Fruit fly (Drosophila melanogaster) whole organism, embryonic: ENCODE data around the gene CG13457.
A peak's percentile ranks its signal among the peaks of the same experiment; 100 is the strongest.

Experiments used
- Bdp1 ChIP-seq: fragments of 200-800 bp; sonication (Bioruptor generic); optimal IDR thresholded peaks from 3 replicates; lab custom pipeline; 2016; ENCODE audit warnings: missing biosample characterization, missing genetic modification characterization
- CG10274 ChIP-seq: fragments of 200-800 bp; sonication (Bioruptor generic); optimal IDR thresholded peaks from 3 replicates; lab custom pipeline; 2017; ENCODE audit warnings: missing biosample characterization, mild to moderate bottlenecking, missing genetic modification characterization
- CG10431 ChIP-seq: fragments of 200-800 bp; sonication (Bioruptor generic); optimal IDR thresholded peaks from 3 replicates; lab custom pipeline; 2018; ENCODE audit warnings: missing biosample characterization, mild to moderate bottlenecking, missing genetic modification characterization
- CG10654 ChIP-seq: fragments of 200-800 bp; sonication (Bioruptor generic); optimal IDR thresholded peaks from 2 replicates; lab custom pipeline; 2016; ENCODE audit warnings: missing biosample characterization, missing genetic modification characterization
- CG11560 ChIP-seq: fragments of 200-800 bp; sonication (Bioruptor generic); IDR thresholded peaks from 3 replicates; pipeline ENCODE4 v1.3.6; 2022; ENCODE audit warnings: missing biosample characterization, missing genetic modification characterization
- CG12236 ChIP-seq: fragments of 200-800 bp; sonication (Bioruptor generic); optimal IDR thresholded peaks from 2 replicates; lab custom pipeline; 2016; ENCODE audit warnings: missing biosample characterization, missing genetic modification characterization
- CG13287 ChIP-seq: fragments of 200-800 bp; sonication (Bioruptor generic); IDR thresholded peaks from 2 replicates; pipeline ENCODE4 v1.3.6; 2022; ENCODE audit warnings: missing biosample characterization, missing genetic modification characterization; ENCODE audit not compliant: partially characterized antibody
- CG14050 ChIP-seq: fragments of 200-800 bp; sonication (Bioruptor generic); IDR thresholded peaks from 3 replicates; pipeline ENCODE4 v1.3.6; 2022; ENCODE audit warnings: missing biosample characterization, missing genetic modification characterization
- CG17385 ChIP-seq: fragments of 200-800 bp; sonication (Bioruptor generic); optimal IDR thresholded peaks from 3 replicates; lab custom pipeline; 2018; ENCODE audit warnings: missing biosample characterization, mild to moderate bottlenecking, missing genetic modification characterization
- CG42726 ChIP-seq: fragments of 200-800 bp; sonication (Bioruptor generic); IDR thresholded peaks from 2 replicates; pipeline ENCODE4 v1.3.6; 2022; ENCODE audit warnings: missing biosample characterization, missing genetic modification characterization; ENCODE audit not compliant: partially characterized antibody
- CG6654 ChIP-seq: fragments of 200-800 bp; sonication (Bioruptor generic); optimal IDR thresholded peaks from 2 replicates; lab custom pipeline; 2017; ENCODE audit warnings: missing biosample characterization, mild to moderate bottlenecking, missing genetic modification characterization
- CG7786 ChIP-seq: fragments of 200-800 bp; sonication (Bioruptor generic); optimal IDR thresholded peaks from 2 replicates; lab custom pipeline; 2016; ENCODE audit warnings: missing biosample characterization, missing genetic modification characterization
- CG7928 ChIP-seq: fragments of 200-800 bp; sonication (Bioruptor generic); optimal IDR thresholded peaks from 2 replicates; lab custom pipeline; 2017; ENCODE audit warnings: missing biosample characterization, mild to moderate bottlenecking, missing genetic modification characterization
- CG8290 ChIP-seq, 3 experiments: fragments of 200-800 bp; sonication (Bioruptor generic); optimal IDR thresholded peaks; 2 replicates each; lab custom pipeline; 2016 to 2019; ENCODE audit warnings: missing biosample characterization in 3 of 3, missing genetic modification characterization in 3 of 3, mild to moderate bottlenecking in 2 of 3, moderate library complexity in 1 of 3
- CG9817 ChIP-seq: fragments of 200-800 bp; sonication (Bioruptor generic); optimal IDR thresholded peaks from 2 replicates; lab custom pipeline; 2018; ENCODE audit warnings: missing biosample characterization, mild to moderate bottlenecking, missing genetic modification characterization, moderate library complexity
- CoRest ChIP-seq: fragments of 200-800 bp; sonication (Bioruptor generic); optimal IDR thresholded peaks from 3 replicates; lab custom pipeline; 2018; ENCODE audit warnings: missing biosample characterization, mild to moderate bottlenecking, missing genetic modification characterization, moderate library complexity
- D19A ChIP-seq: fragments of 200-800 bp; optimal IDR thresholded peaks from 3 replicates; lab custom pipeline; 2019; ENCODE audit warnings: missing biosample characterization, mild to moderate bottlenecking, missing genetic modification characterization, moderate library complexity
- E2f2 ChIP-seq: fragments of 200-800 bp; sonication (Bioruptor generic); IDR thresholded peaks from 2 replicates; pipeline ENCODE4 v1.3.6; 2022; ENCODE audit warnings: missing biosample characterization, missing genetic modification characterization
- Fer3 ChIP-seq: fragments of 200-800 bp; sonication (Bioruptor generic); optimal IDR thresholded peaks from 2 replicates; lab custom pipeline; 2018; ENCODE audit warnings: missing biosample characterization, mild to moderate bottlenecking, missing genetic modification characterization, moderate library complexity
- Gug ChIP-seq: fragments of 200-800 bp; sonication (Bioruptor generic); IDR thresholded peaks from 4 replicates; pipeline ENCODE4 v1.3.6; 2022; ENCODE audit warnings: missing biosample characterization, missing genetic modification characterization
- HmgD ChIP-seq: fragments of 200-800 bp; sonication (Bioruptor generic); optimal IDR thresholded peaks from 3 replicates; lab custom pipeline; 2016; ENCODE audit warnings: missing biosample characterization, missing genetic modification characterization
- HmgZ ChIP-seq: fragments of 200-800 bp; sonication (Bioruptor generic); optimal IDR thresholded peaks from 2 replicates; lab custom pipeline; 2018; ENCODE audit warnings: missing biosample characterization, mild to moderate bottlenecking, missing genetic modification characterization
- Hr39 ChIP-seq: fragments of >200 bp; optimal IDR thresholded peaks from 2 replicates; lab custom pipeline; 2017
- Hsf ChIP-seq: fragments of 200-800 bp; sonication (Bioruptor generic); optimal IDR thresholded peaks from 3 replicates; lab custom pipeline; 2016; ENCODE audit warnings: missing biosample characterization, missing genetic modification characterization
- MESR4 ChIP-seq: fragments of 200-800 bp; sonication (Bioruptor generic); optimal IDR thresholded peaks from 2 replicates; lab custom pipeline; 2018; ENCODE audit warnings: missing biosample characterization, mild to moderate bottlenecking, missing genetic modification characterization, moderate library complexity
- Med ChIP-seq: fragments of 200-800 bp; sonication (Bioruptor generic); peaks from one replicate; lab custom pipeline; 2016; ENCODE audit warnings: missing biosample characterization, missing genetic modification characterization, mild to moderate bottlenecking, inconsistent platforms, moderate library complexity
- NFAT ChIP-seq: fragments of 200-800 bp; sonication (Bioruptor generic); IDR thresholded peaks from 2 replicates; pipeline ENCODE4 v1.3.6; 2022; ENCODE audit warnings: missing biosample characterization, missing genetic modification characterization
- Rfx ChIP-seq: fragments of 200-800 bp; sonication (Bioruptor generic); IDR thresholded peaks from 2 replicates; pipeline ENCODE4 v1.3.6; 2022; ENCODE audit warnings: missing biosample characterization, missing genetic modification characterization
- Rx ChIP-seq: fragments of 200-800 bp; sonication (Bioruptor generic); IDR thresholded peaks from 2 replicates; pipeline ENCODE4 v1.3.6; 2022; ENCODE audit warnings: missing biosample characterization, missing genetic modification characterization
- Sox100B ChIP-seq: fragments of 200-800 bp; sonication (Bioruptor generic); optimal IDR thresholded peaks from 3 replicates; lab custom pipeline; 2018; ENCODE audit warnings: missing biosample characterization, mild to moderate bottlenecking, missing genetic modification characterization
- Taf1 ChIP-seq: fragments of 200-800 bp; sonication (Bioruptor generic); IDR thresholded peaks from 2 replicates; pipeline ENCODE4 v1.3.6; 2022; ENCODE audit warnings: missing biosample characterization, missing genetic modification characterization
- Trl ChIP-seq, 3 experiments: fragments of >200 bp in 2 of 3; fragments of 200-800 bp in 1 of 3; sonication (Bioruptor generic) in 1 of 3; optimal IDR thresholded peaks; 2 replicates in 1 of 3; 3 replicates in 2 of 3; lab custom pipeline; 2016 to 2017; ENCODE audit warnings: missing biosample characterization in 1 of 3, missing genetic modification characterization in 1 of 3
- cas ChIP-seq: fragments of 200-800 bp; sonication (Bioruptor generic); IDR thresholded peaks from 2 replicates; pipeline ENCODE4 v1.3.6; 2022; ENCODE audit warnings: missing biosample characterization, missing genetic modification characterization
- caup ChIP-seq: fragments of 200-800 bp; sonication (Bioruptor generic); optimal IDR thresholded peaks from 3 replicates; lab custom pipeline; 2017; ENCODE audit warnings: missing biosample characterization, mild to moderate bottlenecking, missing genetic modification characterization, moderate library complexity; ENCODE audit not compliant: severe bottlenecking
- dmrt11E ChIP-seq: fragments of 200-800 bp; sonication (Bioruptor generic); optimal IDR thresholded peaks from 3 replicates; lab custom pipeline; 2018; ENCODE audit warnings: missing biosample characterization, mild to moderate bottlenecking, missing genetic modification characterization, moderate library complexity
- fd3F ChIP-seq: fragments of 200-800 bp; sonication (Bioruptor generic); optimal IDR thresholded peaks from 2 replicates; lab custom pipeline; 2018; ENCODE audit warnings: missing biosample characterization, mild to moderate bottlenecking, missing genetic modification characterization, moderate library complexity
- gro ChIP-seq: fragments of 200-800 bp; sonication (Bioruptor generic); optimal IDR thresholded peaks from 2 replicates; lab custom pipeline; 2016; ENCODE audit warnings: missing biosample characterization, missing genetic modification characterization
- hbn ChIP-seq: fragments of 200-800 bp; sonication (Bioruptor generic); IDR thresholded peaks from 2 replicates; pipeline ENCODE4 v1.3.6; 2022; ENCODE audit warnings: missing biosample characterization, missing genetic modification characterization; ENCODE audit not compliant: partially characterized antibody
- hth ChIP-seq: fragments of >200 bp; optimal IDR thresholded peaks from 2 replicates; lab custom pipeline; 2017; ENCODE audit warnings: inconsistent platforms
- klu ChIP-seq: fragments of 200-800 bp; sonication (Bioruptor generic); IDR thresholded peaks from 2 replicates; pipeline ENCODE4 v1.3.6; 2022; ENCODE audit warnings: missing biosample characterization, missing genetic modification characterization
- lbe ChIP-seq: fragments of 200-800 bp; sonication (Bioruptor generic); optimal IDR thresholded peaks from 2 replicates; lab custom pipeline; 2016; ENCODE audit warnings: missing biosample characterization, mild to moderate bottlenecking, missing genetic modification characterization
- row ChIP-seq: fragments of 200-800 bp; sonication (Bioruptor generic); IDR thresholded peaks from 3 replicates; pipeline ENCODE4 v1.3.6; 2022; ENCODE audit warnings: missing biosample characterization, missing genetic modification characterization
- schlank ChIP-seq: fragments of 200-800 bp; sonication (Bioruptor generic); optimal IDR thresholded peaks from 2 replicates; lab custom pipeline; 2018; ENCODE audit warnings: missing biosample characterization, mild to moderate bottlenecking, missing genetic modification characterization
- sim ChIP-seq: fragments of 200-800 bp; sonication (Bioruptor generic); IDR thresholded peaks from 2 replicates; pipeline ENCODE4 v1.3.6; 2022; ENCODE audit warnings: missing biosample characterization, missing genetic modification characterization
- wdn ChIP-seq: fragments of 200-800 bp; sonication (Bioruptor generic); IDR thresholded peaks from 2 replicates; pipeline ENCODE4 v1.3.6; 2022; ENCODE audit warnings: missing biosample characterization, missing genetic modification characterization
- wek ChIP-seq: fragments of 200-800 bp; sonication (Bioruptor generic); optimal IDR thresholded peaks from 3 replicates; lab custom pipeline; 2018; ENCODE audit warnings: missing biosample characterization, mild to moderate bottlenecking, missing genetic modification characterization, moderate library complexity
- zen ChIP-seq: fragments of 200-800 bp; sonication (Bioruptor generic); optimal IDR thresholded peaks from 3 replicates; lab custom pipeline; 2018; ENCODE audit warnings: missing biosample characterization, mild to moderate bottlenecking, missing genetic modification characterization, moderate library complexity

The CG13457 gene

DNA sequence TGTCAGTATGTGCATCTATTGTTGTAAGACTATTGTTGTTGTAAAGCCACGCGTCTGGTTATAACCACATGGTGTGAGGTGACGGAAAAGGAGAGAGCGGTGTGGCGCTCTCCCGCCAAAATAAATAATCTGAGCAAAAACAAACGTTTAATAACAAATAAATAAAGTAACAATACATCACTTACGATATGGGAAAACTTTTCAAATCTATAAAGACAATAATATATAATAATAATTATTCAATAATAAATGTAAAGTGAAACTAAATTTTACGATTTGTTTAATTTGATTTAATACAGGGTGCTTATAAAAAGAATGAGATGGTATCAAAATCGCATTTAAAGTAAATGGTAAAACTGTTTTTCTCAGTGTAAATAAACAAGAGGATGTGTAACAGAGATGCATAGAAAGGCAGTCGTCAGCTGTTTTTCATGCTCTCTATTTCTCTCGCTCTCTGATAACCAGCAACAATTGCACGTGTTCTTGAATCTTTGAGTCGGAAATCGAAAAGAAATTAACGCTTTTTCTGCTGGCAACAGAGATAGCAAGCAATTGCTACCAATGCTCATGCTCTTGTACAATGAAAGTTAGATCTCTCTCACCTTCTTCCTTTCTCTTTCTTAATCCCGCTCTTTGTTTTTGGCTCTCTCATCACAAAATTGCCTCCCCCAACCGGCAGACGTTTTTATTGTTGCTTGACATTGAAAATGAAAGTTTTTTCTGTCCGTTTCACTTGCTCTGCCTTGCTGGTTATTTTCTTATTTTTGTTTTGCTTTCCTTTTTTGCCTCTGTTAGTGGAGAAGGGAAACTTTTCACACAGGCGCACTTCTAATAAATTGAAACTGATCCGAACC is 32.3 kb downstream of the CG13457 start (continued):
- TF ChIP-seq HmgZ (peak; percentile 22), CoRest (peak; percentile 83), CG42726 (GFP tag; lab: Robert Waterston, UW) (no peak), NFAT (GFP tag; lab: Robert Waterston, UW) (peak; percentile 70; the same call in 1 of the 2 replicates), Hr39 (lab: Kevin White, UChicago) (no peak), lbe (GFP tag; lab: Kevin White, UChicago) (peak; percentile 72), CG11560 (tag; lab: Robert Waterston, UW) (no peak), CG12236 (GFP tag; lab: Kevin White, UChicago) (no peak), wek (GFP tag; lab: Kevin White, UChicago) (no peak), CG10274 (GFP tag; lab: Kevin White, UChicago) (peak; percentile 31), HmgD (no peak), D19A (tag; lab: Kevin White, UChicago) (peak; percentile 85), zen (tag; lab: Kevin White, UChicago) (peak; percentile 89), CG17385 (GFP tag; lab: Kevin White, UChicago) (peak; percentile 82), cas (GFP tag; lab: Robert Waterston, UW) (peak; percentile 43; the same call in 1 of the 2 replicates), CG6654 (GFP tag; lab: Kevin White, UChicago) (peak; percentile 63)

dm6 chr3L:15097878-15098520 is 33.2 kb downstream of the CG13457 start, which contains the start of gene Ctps:
TSS of gene Ctps (plus strand) at chr3L:15097914.
- TF ChIP-seq CG10654 = no peak
- TF ChIP-seq Hsf (GFP tag; lab: Kevin White, UChicago) = peak; percentile 3
- TF ChIP-seq dmrt11E (tag; lab: Kevin White, UChicago) = no peak
- TF ChIP-seq row (GFP tag; lab: Robert Waterston, UW) = peak; percentile 38; the same call in 1 of the 3 replicates
- TF ChIP-seq hbn (GFP tag; lab: Robert Waterston, UW) = no peak
- TF ChIP-seq hth (lab: Kevin White, UChicago) = no peak
- peak; percentile 20 for TF ChIP-seq Fer3 (tag; lab: Kevin White, UChicago)
- no peak for TF ChIP-seq Rx
- TF ChIP-seq E2f2 (GFP tag; lab: Robert Waterston, UW) = peak; percentile 90
- TF ChIP-seq Trl (optimal IDR thresholded peaks at IDR 0.05; lab: Kevin White, UChicago) = no peak
- no peak for TF ChIP-seq Trl (GFP tag; optimal IDR thresholded peaks at IDR 0.05; lab: Kevin White, UChicago)
- no peak for TF ChIP-seq CG14050
- no peak for TF ChIP-seq schlank (tag; lab: Kevin White, UChicago)
- TF ChIP-seq CG7786 = peak; percentile 29
- TF ChIP-seq CG10431 (GFP tag; lab: Kevin White, UChicago) = no peak
- no peak for TF ChIP-seq sim (GFP tag; lab: Robert Waterston, UW)
- TF ChIP-seq CoRest = peak; percentile 4
- no peak for TF ChIP-seq CG8290 (GFP tag; optimal IDR thresholded peaks at IDR 0.05; lab: Kevin White, UChicago)
- peak in 1 of 2 experiments; percentile 61 for TF ChIP-seq CG8290 (tag; optimal IDR thresholded peaks at IDR 0.05; lab: Kevin White, UChicago)
- TF ChIP-seq wdn = no peak
- TF ChIP-seq Gug (GFP tag; lab: Robert Waterston, UW) = no peak
- no peak for TF ChIP-seq klu (GFP tag; lab: Robert Waterston, UW)
- TF ChIP-seq gro (GFP tag; lab: Kevin White, UChicago) = peak; percentile 35
- no peak for TF ChIP-seq fd3F
- peak; percentile 65 for TF ChIP-seq MESR4 (GFP tag; lab: Kevin White, UChicago)
- TF ChIP-seq Bdp1 (GFP tag; lab: Kevin White, UChicago) = no peak
- peak; percentile 14; the same call in 1 of the 2 replicates for TF ChIP-seq CG13287
- no peak for TF ChIP-seq CG7928 (GFP tag; lab: Kevin White, UChicago)
- no peak for TF ChIP-seq CG9817 (tag; lab: Kevin White, UChicago)
- TF ChIP-seq Med = peak; percentile 91
- no peak for TF ChIP-seq Taf1
- TF ChIP-seq Rfx (GFP tag; lab: Robert Waterston, UW) = peak; percentile 33; the same call in 1 of the 2 replicates
- peak; percentile 10 for TF ChIP-seq Sox100B
- TF ChIP-seq caup (GFP tag; lab: Kevin White, UChicago) = peak; percentile 5
